Fruit fly (Drosophila melanogaster): ENCODE results near the gene CG31810.

- TF ChIP-seq hb (GFP tag; IDR thresholded peaks at IDR 0.05; ENCODE audit: partially characterized antibody) = no peak
- TF ChIP-seq gsb-n (tag; optimal IDR thresholded peaks at IDR 0.05) = no peak
- TF ChIP-seq sima (GFP tag; optimal IDR thresholded peaks at IDR 0.05) = no peak
These were observed 9.0 kb upstream of the CG31810 start, which contains the start of gene CG6012 for dm6 chr2L:16861126-16861525.
